Worm (Caenorhabditis elegans): ENCODE results near the gene srh-297.

ce11 chrII:3267365-3267764, 37.0 kb upstream of the srh-297 start, which contains the start of gene F02E11.7:
- TF ChIP-seq elt-3 (tag; optimal IDR thresholded peaks at IDR 0.05) (no peak), ztf-4 (tag; optimal IDR thresholded peaks at IDR 0.05) (no peak)

All from whole organism, L3 larva.